Worm (Caenorhabditis elegans) whole organism, L2 larva: Measurements from ENCODE around the gene rhgf-2.
"Not testable (repeated sequence)": the region's sequence is repeated elsewhere in the genome, so short reads cannot be mapped to it uniquely, and the experiment has no call there.

ENCODE experiments used
- C34F6.9 ChIP-seq: fragments of 150-350 bp; optimal IDR thresholded peaks from 2 replicates; lab custom pipeline; 2014; ENCODE audit warnings: missing biosample characterization, missing genetic modification characterization
- R02D3.7 ChIP-seq: fragments of 150-350 bp; optimal IDR thresholded peaks from 2 replicates; lab custom pipeline; 2014; ENCODE audit warnings: missing biosample characterization, missing genetic modification characterization
- alr-1 ChIP-seq: fragments of 150-350 bp; optimal IDR thresholded peaks from 2 replicates; lab custom pipeline; 2014; ENCODE audit warnings: missing biosample characterization, missing genetic modification characterization
- aly-2 ChIP-seq: fragments of 150-350 bp; optimal IDR thresholded peaks from 2 replicates; lab custom pipeline; 2014; ENCODE audit warnings: missing biosample characterization, missing genetic modification characterization
- ama-1 ChIP-seq: fragments of 150-350 bp; optimal IDR thresholded peaks from 2 replicates; lab custom pipeline; 2018; ENCODE audit warnings: inconsistent platforms
- blmp-1 ChIP-seq: sonication (generic microtip); optimal IDR thresholded peaks from 2 replicates; lab custom pipeline; 2017; ENCODE audit warnings: missing genetic modification characterization, mild to moderate bottlenecking, missing compliant biosample characterization, antibody characterized with exemption, moderate library complexity; ENCODE audit not compliant: insufficient read depth
- ceh-16 ChIP-seq: fragments of 150-350 bp; optimal IDR thresholded peaks from 2 replicates; lab custom pipeline; 2014; ENCODE audit warnings: missing biosample characterization, missing genetic modification characterization
- egl-27 ChIP-seq: sonication (generic microtip); optimal IDR thresholded peaks from 3 replicates; lab custom pipeline; 2017; ENCODE audit warnings: missing biosample characterization, missing genetic modification reagents, missing genetic modification characterization
- elt-1 ChIP-seq: fragments of 150-350 bp; optimal IDR thresholded peaks from 2 replicates; lab custom pipeline; 2014; ENCODE audit warnings: missing biosample characterization, missing genetic modification characterization
- gmeb-1 ChIP-seq: fragments of 150-350 bp; optimal IDR thresholded peaks from 2 replicates; lab custom pipeline; 2014; ENCODE audit warnings: missing biosample characterization, missing genetic modification characterization
- lin-13 ChIP-seq: fragments of 150-350 bp; optimal IDR thresholded peaks from 2 replicates; lab custom pipeline; 2014; ENCODE audit warnings: missing biosample characterization, missing genetic modification reagents, missing genetic modification characterization
- lin-39 ChIP-seq: fragments of 150-350 bp; optimal IDR thresholded peaks from 2 replicates; lab custom pipeline; 2014; ENCODE audit warnings: missing biosample characterization, missing genetic modification reagents, missing genetic modification characterization
- mdl-1 ChIP-seq, 2 experiments: fragments of 150-350 bp in 1 of 2; sonication (generic microtip) in 1 of 2; optimal IDR thresholded peaks; 2 replicates each; lab custom pipeline; 2017; ENCODE audit warnings: missing biosample characterization in 2 of 2, missing genetic modification characterization in 2 of 2
- nhr-10 ChIP-seq: sonication (generic microtip); optimal IDR thresholded peaks from 2 replicates; lab custom pipeline; 2017; ENCODE audit warnings: missing biosample characterization, missing genetic modification characterization
- nhr-12 ChIP-seq: fragments of 150-350 bp; optimal IDR thresholded peaks from 2 replicates; lab custom pipeline; 2014; ENCODE audit warnings: missing biosample characterization, missing genetic modification characterization
- nhr-129 ChIP-seq: fragments of 150-350 bp; optimal IDR thresholded peaks from 2 replicates; lab custom pipeline; 2014; ENCODE audit warnings: missing biosample characterization, missing genetic modification characterization
- nhr-237 ChIP-seq: fragments of 150-350 bp; optimal IDR thresholded peaks from 2 replicates; lab custom pipeline; 2014; ENCODE audit warnings: missing biosample characterization, missing genetic modification characterization
- nhr-25 ChIP-seq: fragments of 150-350 bp; sonication (generic microtip); optimal IDR thresholded peaks from 3 replicates; lab custom pipeline; 2014; ENCODE audit warnings: missing biosample characterization, missing genetic modification characterization
- nhr-6 ChIP-seq: fragments of 150-350 bp; optimal IDR thresholded peaks from 2 replicates; lab custom pipeline; 2014; ENCODE audit warnings: missing biosample characterization, missing genetic modification characterization
- nhr-77 ChIP-seq: fragments of 150-350 bp; optimal IDR thresholded peaks from 2 replicates; lab custom pipeline; 2014; ENCODE audit warnings: missing biosample characterization, missing genetic modification characterization
- snpc-4 ChIP-seq: fragments of 150-350 bp; optimal IDR thresholded peaks from 2 replicates; lab custom pipeline; 2014; ENCODE audit warnings: missing biosample characterization, missing genetic modification characterization
- unc-39 ChIP-seq: fragments of 150-350 bp; optimal IDR thresholded peaks from 2 replicates; lab custom pipeline; 2014; ENCODE audit warnings: missing biosample characterization, missing genetic modification characterization
- unc-55 ChIP-seq: fragments of 150-350 bp; sonication (generic microtip); optimal IDR thresholded peaks from 3 replicates; lab custom pipeline; 2014; ENCODE audit warnings: missing biosample characterization, missing genetic modification reagents, missing genetic modification characterization
- unc-62 ChIP-seq: fragments of 150-350 bp; optimal IDR thresholded peaks from 2 replicates; lab custom pipeline; 2014; ENCODE audit warnings: missing biosample characterization, missing genetic modification reagents, missing genetic modification characterization
- ztf-11 ChIP-seq: sonication (generic microtip); optimal IDR thresholded peaks from 2 replicates; lab custom pipeline; 2017; ENCODE audit warnings: missing biosample characterization, missing genetic modification characterization

rhgf-2 gene

DNA sequence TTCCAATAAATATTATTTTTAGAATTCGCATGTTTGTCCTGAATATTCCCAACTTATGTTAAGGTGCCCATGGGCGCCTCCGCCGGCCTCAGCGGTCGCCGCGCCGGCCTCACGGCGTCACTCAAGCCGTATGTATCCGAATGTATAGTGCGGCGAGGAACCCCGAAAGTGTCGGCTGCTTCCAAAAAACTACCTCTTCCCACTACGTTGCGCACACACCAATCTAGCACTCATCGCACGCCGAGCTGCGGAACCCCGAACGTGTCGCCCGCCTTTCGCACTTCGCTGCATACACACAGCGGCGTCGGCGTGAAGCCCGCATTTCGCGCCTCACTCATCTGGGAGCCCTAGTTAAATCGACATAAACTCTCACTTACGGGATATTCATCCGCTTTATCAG lies 67.2 kb downstream of the rhgf-2 start:
- TF ChIP-seq unc-62 (GFP tag; lab: Kevin White, UChicago), result no peak
- no peak for TF ChIP-seq alr-1 (tag; lab: Kevin White, UChicago)
- no peak for TF ChIP-seq nhr-237 (tag; lab: Kevin White, UChicago)
- TF ChIP-seq unc-55 (GFP tag; lab: Kevin White, UChicago), result no peak
- no peak for TF ChIP-seq blmp-1 (tag; lab: Kevin White, UChicago)
- no peak for TF ChIP-seq nhr-12 (tag; lab: Kevin White, UChicago)
- TF ChIP-seq nhr-25 (tag; lab: Kevin White, UChicago), result no peak
- no peak for TF ChIP-seq aly-2 (tag; lab: Kevin White, UChicago)
- no peak for TF ChIP-seq R02D3.7 (tag; lab: Kevin White, UChicago)

DNA sequence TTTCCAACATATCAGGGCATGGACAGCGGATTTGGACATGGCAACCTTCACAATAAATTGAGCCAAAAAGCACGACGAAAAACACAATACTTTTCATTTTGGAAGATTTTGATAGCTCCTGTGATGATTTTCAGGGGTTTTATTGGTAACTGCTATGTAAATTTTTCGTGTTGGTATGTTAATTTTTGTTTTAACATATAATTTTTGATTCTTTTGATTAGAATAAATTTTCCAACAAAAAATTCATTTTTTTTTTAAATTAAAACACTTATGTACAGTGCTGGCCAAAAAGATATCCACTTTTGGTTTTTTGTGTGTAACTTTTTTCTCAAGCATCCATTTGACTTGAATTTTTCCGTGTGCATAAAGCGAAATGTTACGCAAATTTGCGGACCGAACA lies 67.8 kb downstream of the rhgf-2 start, which contains the start of gene R03H10.4:
Gene R03H10.4 (minus strand): TSS at position 101 of the 400 bp plus-strand sequence.
- TF ChIP-seq unc-39 (tag; lab: Kevin White, UChicago); nhr-237 (tag; lab: Kevin White, UChicago); snpc-4: not testable (repeated sequence)

DNA sequence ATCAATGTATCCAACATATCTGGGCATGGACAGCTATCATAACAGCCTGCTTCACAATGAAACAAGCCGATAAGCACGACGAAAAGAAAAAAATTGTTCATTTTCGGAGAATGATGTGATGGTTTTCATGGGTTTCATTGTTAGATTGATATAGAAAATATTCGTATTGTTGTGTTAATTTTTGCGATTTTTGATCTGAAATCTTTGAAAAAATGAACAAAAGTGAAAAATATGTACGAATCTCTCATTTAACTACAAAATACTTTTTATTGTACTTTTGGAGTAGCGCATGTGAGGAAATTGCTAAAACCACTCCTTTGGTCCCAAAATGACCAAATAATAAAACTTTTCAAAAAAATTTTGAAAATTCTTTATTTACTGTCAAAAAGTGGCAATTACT lies 69.9 kb downstream of the rhgf-2 start, which contains the start of gene R03H10.5:
Gene R03H10.5 (minus strand): TSS at position 101 of the 400 bp plus-strand sequence.
- no peak for TF ChIP-seq ceh-16 (tag; lab: Kevin White, UChicago)
- TF ChIP-seq, all 48 proteins: peak for 0

DNA sequence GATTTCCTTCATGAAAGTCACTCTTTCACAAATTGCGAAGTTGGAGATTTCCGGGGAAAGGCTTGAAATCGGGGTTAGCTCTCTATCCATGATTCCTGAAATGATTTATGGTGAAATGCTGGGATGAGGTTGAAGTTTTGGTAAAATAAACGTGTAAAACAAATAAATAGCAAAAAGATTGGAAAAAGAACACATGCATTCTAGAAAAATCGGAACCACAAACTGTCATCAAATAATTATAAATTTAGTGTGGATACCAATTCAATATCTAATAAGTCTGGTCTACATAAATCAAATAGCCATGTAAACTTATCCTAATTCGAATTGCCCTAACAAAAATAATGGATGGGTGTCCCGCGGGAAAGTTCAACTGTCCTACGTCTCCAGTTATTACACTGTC lies 72.8 kb downstream of the rhgf-2 start, which contains the start of gene R03H10.6:
Gene R03H10.6 (minus strand): TSS at position 101 of the 400 bp plus-strand sequence.
- TF ChIP-seq nhr-129 (tag; lab: Kevin White, UChicago), result no peak
- TF ChIP-seq lin-39 (tag; lab: Kevin White, UChicago), result no peak
- no peak for TF ChIP-seq R02D3.7 (tag; lab: Kevin White, UChicago)
- no peak for TF ChIP-seq nhr-77 (tag; lab: Kevin White, UChicago)
- no peak for TF ChIP-seq gmeb-1 (tag; lab: Kevin White, UChicago)
- TF ChIP-seq ceh-16 (tag; lab: Kevin White, UChicago), result no peak
- no peak for TF ChIP-seq unc-39 (tag; lab: Kevin White, UChicago)
- no peak for TF ChIP-seq ztf-11 (tag; lab: Kevin White, UChicago)
- no peak for TF ChIP-seq mdl-1 (tag; optimal IDR thresholded peaks at IDR 0.05; lab: Kevin White, UChicago)
- TF ChIP-seq nhr-12 (tag; lab: Kevin White, UChicago), result no peak
- no peak for TF ChIP-seq lin-13 (GFP tag; lab: Kevin White, UChicago)
- TF ChIP-seq, all 48 proteins: peak for 0

DNA sequence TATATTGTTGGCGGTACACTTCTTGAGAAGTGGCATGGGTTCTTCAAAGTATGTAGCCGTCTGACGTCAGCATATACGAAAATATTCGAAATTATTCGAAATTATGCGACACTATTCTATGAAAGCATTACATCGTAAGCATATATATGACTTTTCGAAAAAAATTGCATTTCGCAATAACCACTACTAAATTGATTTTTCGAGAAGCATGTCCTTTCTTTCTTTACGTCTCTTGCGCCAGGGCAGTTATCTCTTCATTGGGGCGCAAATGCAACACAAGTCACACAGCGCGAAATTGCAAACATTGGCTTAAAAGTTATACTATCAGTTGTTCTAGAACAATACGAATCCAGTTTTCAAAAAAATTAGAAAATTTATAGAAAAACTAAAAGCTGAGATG lies 73.3 kb downstream of the rhgf-2 start:
- TF ChIP-seq unc-62 (GFP tag; lab: Kevin White, UChicago), result no peak
- no peak for TF ChIP-seq nhr-10
- no peak for TF ChIP-seq egl-27 (tag; lab: Kevin White, UChicago)
- TF ChIP-seq unc-55 (GFP tag; lab: Kevin White, UChicago), result peak; percentile 34
- no peak for TF ChIP-seq ama-1 (lab: Kevin White, UChicago)
- peak; percentile 38 for TF ChIP-seq C34F6.9 (tag; lab: Kevin White, UChicago)
- no peak for TF ChIP-seq elt-1 (tag; lab: Kevin White, UChicago)
- TF ChIP-seq nhr-6 (tag; lab: Kevin White, UChicago), result no peak
- TF ChIP-seq, all 48 proteins: peak for 2
